Fruit fly (Drosophila melanogaster) whole organism, embryonic: ENCODE results near the gene Gcn5.

ENCODE experiments used
- Bgb ChIP-seq: fragments of 200-800 bp; sonication (Bioruptor generic); IDR thresholded peaks from 2 replicates; pipeline ENCODE4 v1.3.6; 2022; ENCODE audit warnings: missing biosample characterization, missing genetic modification characterization; ENCODE audit not compliant: partially characterized antibody
- Bteb2 ChIP-seq: fragments of 200-800 bp; sonication (Bioruptor generic); optimal IDR thresholded peaks from 2 replicates; lab custom pipeline; 2016; ENCODE audit warnings: missing biosample characterization, missing genetic modification characterization
- C15 ChIP-seq: fragments of 200-800 bp; sonication (Bioruptor generic); IDR thresholded peaks from 3 replicates; pipeline ENCODE4 v1.3.6; 2022; ENCODE audit warnings: missing biosample characterization, missing genetic modification characterization
- CG10267 ChIP-seq: fragments of 200-800 bp; sonication (Bioruptor generic); optimal IDR thresholded peaks from 2 replicates; lab custom pipeline; 2018; ENCODE audit warnings: missing biosample characterization, mild to moderate bottlenecking, missing genetic modification characterization, moderate library complexity
- CG10274 ChIP-seq: fragments of 200-800 bp; sonication (Bioruptor generic); optimal IDR thresholded peaks from 3 replicates; lab custom pipeline; 2017; ENCODE audit warnings: missing biosample characterization, mild to moderate bottlenecking, missing genetic modification characterization
- CG10565 ChIP-seq: fragments of 200-800 bp; sonication (Bioruptor generic); optimal IDR thresholded peaks from 3 replicates; lab custom pipeline; 2016; ENCODE audit warnings: missing biosample characterization, mild to moderate bottlenecking, missing genetic modification characterization
- CG11504 ChIP-seq: fragments of 200-800 bp; sonication (Bioruptor generic); optimal IDR thresholded peaks from 3 replicates; lab custom pipeline; 2019; ENCODE audit warnings: missing biosample characterization, mild to moderate bottlenecking, missing genetic modification characterization, moderate library complexity
- CG11723 ChIP-seq: fragments of 200-800 bp; sonication (Bioruptor generic); optimal IDR thresholded peaks from 2 replicates; lab custom pipeline; 2017; ENCODE audit warnings: missing biosample characterization, mild to moderate bottlenecking, missing genetic modification characterization
- CG13123 ChIP-seq: fragments of 200-800 bp; sonication (Bioruptor generic); optimal IDR thresholded peaks from 2 replicates; lab custom pipeline; 2016; ENCODE audit warnings: missing biosample characterization, missing genetic modification characterization
- CG13287 ChIP-seq: fragments of 200-800 bp; sonication (Bioruptor generic); IDR thresholded peaks from 2 replicates; pipeline ENCODE4 v1.3.6; 2022; ENCODE audit warnings: missing biosample characterization, missing genetic modification characterization; ENCODE audit not compliant: partially characterized antibody
- CG13424 ChIP-seq: fragments of 200-800 bp; sonication (Bioruptor generic); optimal IDR thresholded peaks from 2 replicates; lab custom pipeline; 2019; ENCODE audit warnings: missing biosample characterization, mild to moderate bottlenecking, missing genetic modification characterization, moderate library complexity
- CG14965 ChIP-seq: fragments of 200-800 bp; sonication (Bioruptor generic); optimal IDR thresholded peaks from 2 replicates; lab custom pipeline; 2016; ENCODE audit warnings: missing biosample characterization, missing genetic modification characterization, borderline replicate concordance
- CG17359 ChIP-seq: fragments of 200-800 bp; sonication (Bioruptor generic); optimal IDR thresholded peaks from 3 replicates; lab custom pipeline; 2018; ENCODE audit warnings: missing biosample characterization, mild to moderate bottlenecking, missing genetic modification characterization, moderate library complexity
- CG17385 ChIP-seq: fragments of 200-800 bp; sonication (Bioruptor generic); optimal IDR thresholded peaks from 3 replicates; lab custom pipeline; 2018; ENCODE audit warnings: missing biosample characterization, mild to moderate bottlenecking, missing genetic modification characterization
- CG1832 ChIP-seq: fragments of 200-800 bp; sonication (Bioruptor generic); optimal IDR thresholded peaks from 2 replicates; lab custom pipeline; 2017; ENCODE audit warnings: missing biosample characterization, mild to moderate bottlenecking, missing genetic modification characterization, inconsistent platforms
- CG2712 ChIP-seq: fragments of 200-800 bp; optimal IDR thresholded peaks from 3 replicates; lab custom pipeline; 2019; ENCODE audit warnings: missing biosample characterization, mild to moderate bottlenecking, missing genetic modification characterization, moderate library complexity
- CG30431 ChIP-seq: fragments of 200-800 bp; sonication (Bioruptor generic); optimal IDR thresholded peaks from 2 replicates; lab custom pipeline; 2017; ENCODE audit warnings: missing biosample characterization, missing genetic modification characterization
- CG32772 ChIP-seq: fragments of 200-800 bp; sonication (Bioruptor generic); IDR thresholded peaks from 2 replicates; pipeline ENCODE4 v1.3.6; 2022; ENCODE audit warnings: missing biosample characterization, missing genetic modification characterization
- CG4820 ChIP-seq: fragments of 200-800 bp; sonication (Bioruptor generic); optimal IDR thresholded peaks from 3 replicates; lab custom pipeline; 2016; ENCODE audit warnings: missing biosample characterization, missing genetic modification characterization
- CG4854 ChIP-seq: fragments of 200-800 bp; sonication (Bioruptor generic); optimal IDR thresholded peaks from 2 replicates; lab custom pipeline; 2016; ENCODE audit warnings: missing biosample characterization, missing genetic modification characterization, inconsistent platforms
- CG6272 ChIP-seq: fragments of 200-800 bp; sonication (Bioruptor generic); IDR thresholded peaks from 2 replicates; pipeline ENCODE4 v1.3.6; 2022; ENCODE audit warnings: missing biosample characterization, missing genetic modification characterization
- CG6683 ChIP-seq: fragments of 200-800 bp; sonication (Bioruptor generic); optimal IDR thresholded peaks from 2 replicates; lab custom pipeline; 2017; ENCODE audit warnings: missing biosample characterization, mild to moderate bottlenecking, missing genetic modification characterization, missing genetic modification reagents
- CG6765 ChIP-seq: fragments of 200-800 bp; sonication (Bioruptor generic); optimal IDR thresholded peaks from 3 replicates; lab custom pipeline; 2017; ENCODE audit warnings: missing biosample characterization, mild to moderate bottlenecking, missing genetic modification characterization
- CG8089 ChIP-seq: fragments of 200-800 bp; sonication (Bioruptor generic); optimal IDR thresholded peaks from 3 replicates; lab custom pipeline; 2016; ENCODE audit warnings: missing biosample characterization, missing genetic modification characterization
- CG8290 ChIP-seq, 3 experiments: fragments of 200-800 bp; sonication (Bioruptor generic); optimal IDR thresholded peaks; 2 replicates each; lab custom pipeline; 2016 to 2019; ENCODE audit warnings: missing biosample characterization in 3 of 3, missing genetic modification characterization in 3 of 3, mild to moderate bottlenecking in 2 of 3, moderate library complexity in 1 of 3
- CG8924 ChIP-seq: fragments of 200-800 bp; optimal IDR thresholded peaks from 3 replicates; lab custom pipeline; 2019; ENCODE audit warnings: missing biosample characterization, mild to moderate bottlenecking, missing genetic modification characterization, moderate library complexity
- CTCF ChIP-seq: fragments of 200-800 bp; sonication (Bioruptor generic); optimal IDR thresholded peaks from 2 replicates; lab custom pipeline; 2017; ENCODE audit warnings: missing biosample characterization, mild to moderate bottlenecking, missing genetic modification characterization, moderate library complexity
- CoRest ChIP-seq: fragments of 200-800 bp; sonication (Bioruptor generic); optimal IDR thresholded peaks from 3 replicates; lab custom pipeline; 2018; ENCODE audit warnings: missing biosample characterization, mild to moderate bottlenecking, missing genetic modification characterization, moderate library complexity
- Fer2 ChIP-seq: fragments of 200-800 bp; sonication (Bioruptor generic); optimal IDR thresholded peaks from 2 replicates; lab custom pipeline; 2018; ENCODE audit warnings: missing biosample characterization, mild to moderate bottlenecking, missing genetic modification characterization, moderate library complexity
- Lhr ChIP-seq: fragments of 200-800 bp; sonication (Bioruptor generic); optimal IDR thresholded peaks from 3 replicates; lab custom pipeline; 2017; ENCODE audit warnings: mild to moderate bottlenecking, missing biosample characterization, missing genetic modification reagents, missing genetic modification characterization
- Myb ChIP-seq: fragments of 200-800 bp; sonication (Bioruptor generic); optimal IDR thresholded peaks from 2 replicates; lab custom pipeline; 2016; ENCODE audit warnings: missing biosample characterization, missing genetic modification characterization
- NC2α ChIP-seq: fragments of 200-800 bp; sonication (Bioruptor generic); optimal IDR thresholded peaks from 2 replicates; lab custom pipeline; 2016; ENCODE audit warnings: missing biosample characterization, missing genetic modification characterization
- Opbp ChIP-seq: fragments of 200-800 bp; sonication (Bioruptor generic); IDR thresholded peaks from 3 replicates; pipeline ENCODE4 v1.3.6; 2022; ENCODE audit warnings: missing biosample characterization, missing genetic modification characterization; ENCODE audit not compliant: partially characterized antibody
- TFAM ChIP-seq: fragments of 200-800 bp; sonication (Bioruptor generic); optimal IDR thresholded peaks from 2 replicates; lab custom pipeline; 2017; ENCODE audit warnings: missing biosample characterization, missing genetic modification characterization, inconsistent platforms
- Vsx1 ChIP-seq: fragments of 200-800 bp; sonication (Bioruptor generic); optimal IDR thresholded peaks from 2 replicates; lab custom pipeline; 2017; ENCODE audit warnings: missing biosample characterization, mild to moderate bottlenecking, missing genetic modification characterization, missing genetic modification reagents
- Xbp1 ChIP-seq: fragments of 200-800 bp; sonication (Bioruptor generic); optimal IDR thresholded peaks from 3 replicates; lab custom pipeline; 2016; ENCODE audit warnings: missing biosample characterization, mild to moderate bottlenecking, missing genetic modification characterization
- abd-A ChIP-seq: fragments of 200-800 bp; sonication (Bioruptor generic); optimal IDR thresholded peaks from 3 replicates; lab custom pipeline; 2019; ENCODE audit warnings: missing biosample characterization, mild to moderate bottlenecking, missing genetic modification characterization, moderate library complexity
- corto ChIP-seq: fragments of 200-800 bp; sonication (Bioruptor generic); optimal IDR thresholded peaks from 2 replicates; lab custom pipeline; 2016; ENCODE audit warnings: missing biosample characterization, mild to moderate bottlenecking, missing genetic modification characterization, moderate library complexity
- crp ChIP-seq, 2 experiments: fragments of 200-800 bp; sonication (Bioruptor generic); optimal IDR thresholded peaks; 2 replicates in 1 of 2; 3 replicates in 1 of 2; lab custom pipeline; 2017; ENCODE audit warnings: missing biosample characterization in 2 of 2, missing genetic modification characterization in 2 of 2, mild to moderate bottlenecking in 1 of 2, moderate library complexity in 1 of 2
- gem ChIP-seq: fragments of 200-800 bp; sonication (Bioruptor generic); optimal IDR thresholded peaks from 2 replicates; lab custom pipeline; 2019; ENCODE audit warnings: missing biosample characterization, mild to moderate bottlenecking, missing genetic modification characterization, moderate library complexity
- gt ChIP-seq: fragments of 200-800 bp; sonication (Bioruptor generic); IDR thresholded peaks from 2 replicates; pipeline ENCODE4 v1.3.6; 2022; ENCODE audit warnings: missing biosample characterization, missing genetic modification characterization
- h ChIP-seq: fragments of >200 bp; optimal IDR thresholded peaks from 2 replicates; lab custom pipeline; 2017
- mam ChIP-seq: fragments of 200-800 bp; sonication (Bioruptor generic); optimal IDR thresholded peaks from 3 replicates; lab custom pipeline; 2016; ENCODE audit warnings: missing biosample characterization, missing genetic modification characterization
- pb ChIP-seq: fragments of 200-800 bp; sonication (Bioruptor generic); optimal IDR thresholded peaks from 3 replicates; lab custom pipeline; 2016; ENCODE audit warnings: missing biosample characterization, missing genetic modification characterization
- shn ChIP-seq: fragments of 200-800 bp; sonication (Bioruptor generic); optimal IDR thresholded peaks from 3 replicates; lab custom pipeline; 2016; ENCODE audit warnings: missing biosample characterization, missing genetic modification characterization
- sima ChIP-seq: fragments of 200-800 bp; sonication (Bioruptor generic); optimal IDR thresholded peaks from 2 replicates; lab custom pipeline; 2016; ENCODE audit warnings: missing biosample characterization, missing genetic modification characterization
- tio ChIP-seq: fragments of 200-800 bp; sonication (Bioruptor generic); optimal IDR thresholded peaks from 2 replicates; lab custom pipeline; 2017; ENCODE audit warnings: missing biosample characterization, missing genetic modification characterization, inconsistent platforms
- ttk ChIP-seq: fragments of 200-800 bp; sonication (Bioruptor generic); IDR thresholded peaks from 2 replicates; pipeline ENCODE4 v2.1.2; 2022; ENCODE audit warnings: missing biosample characterization, missing genetic modification characterization
- vfl ChIP-seq: fragments of 200-800 bp; sonication (Bioruptor generic); optimal IDR thresholded peaks from 2 replicates; lab custom pipeline; 2016; ENCODE audit warnings: missing biosample characterization, missing genetic modification characterization
- zfh2 ChIP-seq: fragments of 200-800 bp; sonication (Bioruptor generic); optimal IDR thresholded peaks from 2 replicates; lab custom pipeline; 2016; ENCODE audit warnings: missing biosample characterization, missing genetic modification characterization

Gcn5 gene

DNA sequence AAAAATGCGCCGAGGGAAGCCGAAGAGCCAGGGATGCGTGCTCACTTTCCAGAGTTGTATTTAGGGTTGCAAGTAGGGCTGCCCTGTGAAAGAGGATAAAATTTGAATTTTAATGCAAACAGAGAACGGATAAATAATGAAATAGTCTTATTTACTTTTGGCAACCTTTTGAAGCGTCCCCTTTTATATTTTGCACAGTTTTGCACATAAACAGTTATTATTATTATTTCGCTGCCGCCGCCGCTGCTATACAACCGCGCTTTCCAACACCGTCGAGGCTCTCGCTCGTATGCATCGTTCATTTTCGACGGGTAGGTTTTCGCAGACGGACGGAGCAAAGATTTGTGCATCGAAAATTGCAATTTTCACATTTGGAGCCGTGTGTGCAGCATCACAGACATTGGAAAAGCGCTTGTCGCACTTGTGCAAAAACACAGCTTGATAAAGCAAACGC lies 9.0 kb downstream of the Gcn5 start, which contains the start of the genes sti and tral (continued):
- TF ChIP-seq Vsx1 (GFP tag; lab: Kevin White, UChicago) (no peak), pb (peak; percentile 73), NC2α (GFP tag; lab: Kevin White, UChicago) (peak; percentile 89), tio (no peak), CG4820 (GFP tag; lab: Kevin White, UChicago) (peak; percentile 89), Bteb2 (GFP tag; lab: Kevin White, UChicago) (peak; percentile 90), CG6683 (GFP tag; lab: Kevin White, UChicago) (peak; percentile 64), mam (GFP tag; lab: Kevin White, UChicago) (peak; percentile 97), CG11723 (GFP tag; lab: Kevin White, UChicago) (peak; percentile 84), CG30431 (GFP tag; lab: Kevin White, UChicago) (peak; percentile 83), Bgb (GFP tag; lab: Robert Waterston, UW) (no peak), Fer2 (tag; lab: Kevin White, UChicago) (peak; percentile 89), CG13424 (peak; percentile 88), TFAM (GFP tag; lab: Kevin White, UChicago) (no peak), Xbp1 (GFP tag; lab: Kevin White, UChicago) (peak; percentile 94), CG17385 (peak; percentile 80), sima (GFP tag; lab: Kevin White, UChicago) (peak; percentile 42), CG6765 (GFP tag; lab: Kevin White, UChicago) (peak; percentile 70), CG2712 (tag; lab: Kevin White, UChicago) (peak; percentile 84), C15 (no peak), CG14965 (GFP tag; lab: Kevin White, UChicago) (peak; percentile 31), shn (GFP tag; lab: Kevin White, UChicago) (peak; percentile 92), CG13287 (GFP tag; lab: Robert Waterston, UW) (peak; percentile 44; the same call in 1 of the 2 replicates), CoRest (peak; percentile 89), gt (GFP tag; lab: Robert Waterston, UW) (peak; percentile 60; the same call in 1 of the 2 replicates), CG8924 (tag; lab: Kevin White, UChicago) (peak; percentile 75), CG11504 (tag; lab: Kevin White, UChicago) (no peak), CG8089 (GFP tag; lab: Kevin White, UChicago) (peak; percentile 89), ttk (GFP tag; lab: Robert Waterston, UW) (peak; percentile 84), CG32772 (GFP tag; lab: Robert Waterston, UW) (peak; percentile 79), CG1832 (GFP tag; lab: Kevin White, UChicago) (no peak), crp (GFP tag; optimal IDR thresholded peaks at IDR 0.05; lab: Kevin White, UChicago) (peak in 1 of 2 experiments; percentile 53), CG6272 (GFP tag; lab: Robert Waterston, UW) (peak; percentile 87), abd-A (tag; lab: Kevin White, UChicago) (no peak), CG10274 (GFP tag; lab: Kevin White, UChicago) (peak; percentile 61), CG10267 (tag; lab: Kevin White, UChicago) (peak; percentile 99), Lhr (GFP tag; lab: Kevin White, UChicago) (peak; percentile 79), CG13123 (GFP tag; lab: Kevin White, UChicago) (peak; percentile 88), gem (tag; lab: Kevin White, UChicago) (peak; percentile 88), CG8290 (GFP tag; optimal IDR thresholded peaks at IDR 0.05; lab: Kevin White, UChicago) (peak; percentile 84), CG8290 (tag; optimal IDR thresholded peaks at IDR 0.05; lab: Kevin White, UChicago) (peak; percentile 54 to 75), CG10565 (GFP tag; lab: Kevin White, UChicago) (peak; percentile 59), CTCF (GFP tag; lab: Kevin White, UChicago) (peak; percentile 74), CG17359 (tag; lab: Kevin White, UChicago) (peak; percentile 86), Opbp (no peak), Myb (GFP tag; lab: Kevin White, UChicago) (peak; percentile 93), zfh2 (GFP tag; lab: Kevin White, UChicago) (peak; percentile 96), corto (GFP tag; lab: Kevin White, UChicago) (peak; percentile 81), CG4854 (GFP tag; lab: Kevin White, UChicago) (peak; percentile 88), vfl (GFP tag; lab: Kevin White, UChicago) (peak; percentile 93), h (lab: Kevin White, UChicago) (no peak)
